Worm (Caenorhabditis elegans) whole organism, early embryonic: ENCODE measurements around the gene ubxn-3.

Experiments used
- B0310.2 ChIP-seq: sonication (generic microtip); optimal IDR thresholded peaks from 2 replicates; lab custom pipeline; 2016; ENCODE audit warnings: mild to moderate bottlenecking, missing genetic modification characterization, missing compliant biosample characterization
- F13C5.2 ChIP-seq: sonication (generic microtip); optimal IDR thresholded peaks from 2 replicates; lab custom pipeline; 2017; ENCODE audit warnings: mild to moderate bottlenecking, missing genetic modification characterization, inconsistent platforms, missing compliant biosample characterization
- aly-1 ChIP-seq: sonication (generic microtip); optimal IDR thresholded peaks from 2 replicates; lab custom pipeline; 2016; ENCODE audit warnings: missing genetic modification characterization, missing compliant biosample characterization
- ama-1 ChIP-seq: fragments of 150-350 bp; optimal IDR thresholded peaks from 2 replicates; lab custom pipeline; 2014
- ceh-13 ChIP-seq: fragments of 200-800 bp; sonication (Bioruptor generic); optimal IDR thresholded peaks from 2 replicates; lab custom pipeline; 2018; ENCODE audit warnings: mild to moderate bottlenecking, missing genetic modification characterization, missing compliant biosample characterization
- ceh-36 ChIP-seq: sonication (generic microtip); optimal IDR thresholded peaks from 2 replicates; lab custom pipeline; 2016; ENCODE audit warnings: missing genetic modification characterization, inconsistent platforms, missing compliant biosample characterization
- ets-7 ChIP-seq: sonication (generic microtip); optimal IDR thresholded peaks from 2 replicates; lab custom pipeline; 2016; ENCODE audit warnings: missing genotype, missing genetic modification characterization, missing compliant biosample characterization
- flt-1 ChIP-seq: fragments of 200-800 bp; sonication (Bioruptor generic); IDR thresholded peaks from 2 replicates; pipeline ENCODE4 v1.3.6; 2022; ENCODE audit warnings: missing genetic modification characterization, missing compliant biosample characterization
- hmbx-1 ChIP-seq: sonication (generic microtip); optimal IDR thresholded peaks from 2 replicates; lab custom pipeline; 2016; ENCODE audit warnings: mild to moderate bottlenecking, missing genetic modification characterization, missing compliant biosample characterization
- hmg-4 ChIP-seq: fragments of 200-800 bp; sonication (Bioruptor generic); optimal IDR thresholded peaks from 2 replicates; lab custom pipeline; 2018; ENCODE audit warnings: mild to moderate bottlenecking, missing genetic modification characterization, missing compliant biosample characterization
- hnd-1 ChIP-seq: sonication (generic microtip); optimal IDR thresholded peaks from 2 replicates; lab custom pipeline; 2016; ENCODE audit warnings: missing genetic modification characterization, missing compliant biosample characterization
- pes-1 ChIP-seq: fragments of 200-800 bp; sonication (Bioruptor generic); IDR thresholded peaks from 2 replicates; pipeline ENCODE4 v1.3.6; 2022; ENCODE audit warnings: missing genetic modification reagents, missing genetic modification characterization, missing compliant biosample characterization
- scrt-1 ChIP-seq: fragments of 200-800 bp; sonication (Bioruptor generic); IDR thresholded peaks from 2 replicates; pipeline ENCODE4 v1.3.6; 2022; ENCODE audit warnings: missing genetic modification characterization, missing compliant biosample characterization
- sea-1 ChIP-seq: fragments of 200-800 bp; sonication (Bioruptor generic); conservative IDR thresholded peaks from 2 replicates; pipeline ENCODE4 v1.3.6; 2022; ENCODE audit warnings: missing genetic modification characterization, missing compliant biosample characterization
- tbx-11 ChIP-seq: fragments of 200-800 bp; sonication (Bioruptor generic); IDR thresholded peaks from 2 replicates; pipeline ENCODE4 v1.3.6; 2022; ENCODE audit warnings: missing genetic modification characterization, missing compliant biosample characterization
- tbx-37 ChIP-seq: fragments of 200-800 bp; sonication (Bioruptor generic); conservative IDR thresholded peaks from 2 replicates; pipeline ENCODE4 v1.3.6; 2022; ENCODE audit warnings: missing genetic modification reagents, missing genetic modification characterization, missing compliant biosample characterization
- tra-4 ChIP-seq: sonication (generic microtip); optimal IDR thresholded peaks from 2 replicates; lab custom pipeline; 2017; ENCODE audit warnings: missing genetic modification characterization, missing compliant biosample characterization

The ubxn-3 gene

ce11 chrII:196685-197084, 23.8 kb downstream of the ubxn-3 start, which contains the start of gene chs-2:
chs-2 (plus strand) TSS chrII:196985.
- TF ChIP-seq ama-1 (lab: Kevin White, UChicago) (no peak), B0310.2 (tag; lab: Kevin White, UChicago) (no peak), aly-1 (no peak), F13C5.2 (tag; lab: Kevin White, UChicago) (no peak), pes-1 (GFP tag; lab: Robert Waterston, UW) (no peak), tbx-37 (GFP tag; lab: Robert Waterston, UW) (no peak), hnd-1 (no peak), ceh-36 (tag; lab: Kevin White, UChicago) (no peak), flt-1 (no peak)

- TF ChIP-seq scrt-1 (GFP tag; lab: Robert Waterston, UW) (no peak), ets-7 (no peak), B0310.2 (tag; lab: Kevin White, UChicago) (no peak), ceh-36 (tag; lab: Kevin White, UChicago) (no peak), F13C5.2 (tag; lab: Kevin White, UChicago) (no peak), tbx-11 (no peak), hmg-4 (GFP tag; lab: Kevin White, UChicago) (no peak), ama-1 (lab: Kevin White, UChicago) (no peak), hmbx-1 (tag; lab: Kevin White, UChicago) (no peak), sea-1 (no peak), hnd-1 (no peak), tbx-37 (GFP tag; lab: Robert Waterston, UW) (no peak)
These were observed 26.0 kb downstream of the ubxn-3 start, which contains the start of gene abu-11 for ce11 chrII:194458-194857. abu-11 (minus strand) TSS chrII:194558.

ce11 chrII:192584-192983, 27.9 kb downstream of the ubxn-3 start:
- no peak for TF ChIP-seq B0310.2 (tag; lab: Kevin White, UChicago)
- TF ChIP-seq hmbx-1 (tag; lab: Kevin White, UChicago) = no peak
- TF ChIP-seq hmg-4 (GFP tag; lab: Kevin White, UChicago) = no peak
- no peak for TF ChIP-seq pes-1 (GFP tag; lab: Robert Waterston, UW)
- TF ChIP-seq ets-7 = no peak
- no peak for TF ChIP-seq tra-4 (tag; lab: Kevin White, UChicago)
- TF ChIP-seq sea-1 = no peak
- no peak for TF ChIP-seq scrt-1 (GFP tag; lab: Robert Waterston, UW)
- no peak for TF ChIP-seq aly-1
- TF ChIP-seq F13C5.2 (tag; lab: Kevin White, UChicago) = no peak
- no peak for TF ChIP-seq ceh-13 (GFP tag; lab: Kevin White, UChicago)
- TF ChIP-seq ama-1 (lab: Kevin White, UChicago) = no peak
- TF ChIP-seq tbx-11 = no peak
- TF ChIP-seq tbx-37 (GFP tag; lab: Robert Waterston, UW) = no peak
- no peak for TF ChIP-seq hnd-1
- TF ChIP-seq flt-1 = no peak
- no peak for TF ChIP-seq ceh-36 (tag; lab: Kevin White, UChicago)

ce11 chrII:188967-189366, 31.5 kb downstream of the ubxn-3 start, which contains the start of gene T01D1.5:
T01D1.5 (minus strand) TSS chrII:189067.
- no peak for TF ChIP-seq flt-1
- no peak for TF ChIP-seq hmg-4 (GFP tag; lab: Kevin White, UChicago)

DNA sequence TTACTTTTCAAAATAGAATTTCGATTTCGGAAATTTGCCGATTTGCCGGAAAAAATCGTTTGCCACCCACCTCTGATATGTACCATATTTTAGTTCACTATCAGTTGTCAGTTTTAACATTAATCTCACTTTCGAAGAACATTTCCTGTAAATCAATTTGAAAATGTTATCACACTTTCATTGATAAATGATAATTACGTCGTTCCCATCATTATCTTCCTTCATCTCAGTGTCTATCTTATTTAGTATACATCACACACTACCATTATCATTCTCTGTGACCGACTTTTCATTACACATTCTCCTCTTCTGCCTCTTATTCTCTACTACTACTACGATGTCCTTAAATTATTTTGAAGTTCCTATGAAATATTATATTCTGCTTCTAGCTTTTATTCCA, 34.0 kb downstream of the ubxn-3 start, which contains the start of gene T01D1.8:
TSS of gene T01D1.8 (plus strand) at position 236 of the 400 bp plus-strand sequence.
- TF ChIP-seq tra-4 (tag; lab: Kevin White, UChicago) (no peak), pes-1 (GFP tag; lab: Robert Waterston, UW) (no peak), scrt-1 (GFP tag; lab: Robert Waterston, UW) (no peak), hmg-4 (GFP tag; lab: Kevin White, UChicago) (no peak), hnd-1 (no peak), tbx-11 (no peak), F13C5.2 (tag; lab: Kevin White, UChicago) (no peak), ceh-36 (tag; lab: Kevin White, UChicago) (no peak), sea-1 (no peak), flt-1 (no peak), ceh-13 (GFP tag; lab: Kevin White, UChicago) (no peak), tbx-37 (GFP tag; lab: Robert Waterston, UW) (no peak), aly-1 (no peak), B0310.2 (tag; lab: Kevin White, UChicago) (no peak), ets-7 (no peak), ama-1 (lab: Kevin White, UChicago) (no peak), hmbx-1 (tag; lab: Kevin White, UChicago) (no peak)

DNA sequence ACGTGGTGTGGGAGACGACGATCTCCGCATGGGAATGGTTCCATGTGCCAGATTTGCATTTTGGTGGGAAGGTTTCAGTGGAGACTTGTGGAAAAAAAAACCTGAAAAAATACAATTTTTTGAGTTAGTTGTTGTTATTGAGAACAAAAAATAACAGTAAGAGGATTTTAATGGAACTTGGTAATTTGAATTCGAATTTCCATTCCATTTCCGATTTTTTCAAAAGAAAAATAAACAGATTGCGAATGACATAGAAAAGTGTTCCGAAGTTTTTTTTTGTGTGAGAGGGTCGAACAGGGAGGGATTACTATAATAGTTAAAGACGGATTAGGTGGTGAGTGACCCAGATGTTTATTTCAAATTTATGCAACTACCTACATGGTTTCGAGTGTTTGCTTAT, 41.5 kb downstream of the ubxn-3 start, which contains the start of gene T01D1.4:
TSS of gene T01D1.4 (minus strand) at position 101 of the 400 bp plus-strand sequence.
- TF ChIP-seq ceh-13 (GFP tag; lab: Kevin White, UChicago) (no peak), hmg-4 (GFP tag; lab: Kevin White, UChicago) (no peak)

DNA sequence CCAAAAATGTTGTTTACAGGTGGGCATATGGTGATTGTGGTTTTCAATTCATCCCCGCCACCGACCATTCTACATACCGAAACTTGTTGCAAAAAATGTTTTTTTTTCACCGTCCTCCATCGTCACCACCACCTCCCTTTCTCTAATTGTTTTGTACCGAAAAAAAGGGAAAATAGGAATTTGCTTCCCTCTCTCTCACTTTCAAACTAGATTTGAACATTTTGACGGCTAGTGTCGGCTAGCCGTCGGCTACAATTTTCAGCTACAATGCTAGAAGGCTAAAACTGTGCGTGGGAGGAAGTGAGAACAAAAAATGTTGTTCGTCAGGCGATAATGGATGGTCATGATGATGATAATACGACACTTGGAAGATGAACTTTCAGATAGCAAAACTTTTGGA, 42.3 kb downstream of the ubxn-3 start:
- TF ChIP-seq tbx-37 (GFP tag; lab: Robert Waterston, UW) (no peak), ets-7 (no peak), ama-1 (lab: Kevin White, UChicago) (no peak), tbx-11 (no peak), B0310.2 (tag; lab: Kevin White, UChicago) (no peak), aly-1 (no peak), ceh-36 (tag; lab: Kevin White, UChicago) (no peak), flt-1 (no peak), scrt-1 (GFP tag; lab: Robert Waterston, UW) (no peak), hnd-1 (no peak), hmbx-1 (tag; lab: Kevin White, UChicago) (no peak), ceh-13 (GFP tag; lab: Kevin White, UChicago) (no peak), F13C5.2 (tag; lab: Kevin White, UChicago) (no peak), hmg-4 (GFP tag; lab: Kevin White, UChicago) (no peak), sea-1 (no peak), pes-1 (GFP tag; lab: Robert Waterston, UW) (no peak)

DNA sequence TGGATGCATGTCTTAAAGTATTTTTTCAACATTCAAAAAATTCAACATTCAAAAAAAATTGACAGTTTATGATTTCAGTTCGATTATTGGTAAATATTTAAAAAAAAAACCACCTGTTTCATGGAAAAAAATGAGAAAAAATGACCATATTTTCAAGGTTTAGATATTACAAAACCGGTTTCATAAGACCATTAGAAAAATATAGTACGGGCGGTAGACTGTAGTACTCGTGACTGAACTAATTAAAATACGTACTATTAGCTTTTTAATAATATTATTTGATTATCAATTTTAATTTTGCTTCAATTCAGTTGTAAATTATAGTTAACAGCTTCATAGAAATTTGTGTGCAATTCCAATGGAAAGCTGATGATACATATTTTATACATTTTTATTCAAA, 43.8 kb downstream of the ubxn-3 start:
- TF ChIP-seq pes-1 (GFP tag; lab: Robert Waterston, UW) = no peak
- no peak for TF ChIP-seq flt-1
